Worm (Caenorhabditis elegans): ENCODE measurements around the gene ttr-57.

DNA sequence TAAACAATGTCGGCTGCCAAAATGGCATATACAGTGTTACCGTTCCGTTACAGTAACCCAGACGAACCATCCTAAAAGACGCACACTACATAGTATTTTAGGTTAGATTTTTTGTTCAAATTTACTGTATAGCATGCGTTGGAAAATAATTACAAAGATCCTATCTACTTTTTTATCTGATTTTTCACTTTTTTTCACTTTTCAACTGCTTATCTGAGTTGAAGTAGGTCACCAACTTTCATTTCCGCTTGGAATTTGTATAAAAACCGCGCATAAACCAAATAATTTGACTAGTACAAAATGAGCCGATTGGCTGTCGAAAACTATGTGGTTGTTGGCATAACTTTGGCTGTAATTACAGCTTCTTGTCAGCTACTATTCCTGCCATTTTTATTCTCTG, 5.1 kb upstream of the ttr-57 start, which contains the start of gene col-163:
- no peak for TF ChIP-seq Y22D7AL.16 (tag; optimal IDR thresholded peaks at IDR 0.05)
- TF ChIP-seq odd-2 (tag; optimal IDR thresholded peaks at IDR 0.05), result no peak
- no peak for TF ChIP-seq ceh-9 (tag; optimal IDR thresholded peaks at IDR 0.05)
- no peak for TF ChIP-seq hlh-13 (GFP tag; optimal IDR thresholded peaks at IDR 0.05)
- TF ChIP-seq F13H6.1 (tag; optimal IDR thresholded peaks at IDR 0.05), result no peak
- no peak for TF ChIP-seq rnt-1 (tag; optimal IDR thresholded peaks at IDR 0.05)
- TF ChIP-seq ceh-34 (tag; optimal IDR thresholded peaks at IDR 0.05), result no peak
- TF ChIP-seq ceh-14 (tag; optimal IDR thresholded peaks at IDR 0.05), result no peak
- no peak for TF ChIP-seq K02D7.2 (tag; optimal IDR thresholded peaks at IDR 0.05)
- TF ChIP-seq ama-1 (optimal IDR thresholded peaks at IDR 0.05), result no peak
- no peak for TF ChIP-seq unc-55 (GFP tag; optimal IDR thresholded peaks at IDR 0.05)
- no peak for TF ChIP-seq ceh-18 (tag; optimal IDR thresholded peaks at IDR 0.05)
